Fruit fly (Drosophila melanogaster): ENCODE data around the gene verm.
A peak's percentile ranks its signal among the peaks of the same experiment; 100 is the strongest.

Gene verm

DNA sequence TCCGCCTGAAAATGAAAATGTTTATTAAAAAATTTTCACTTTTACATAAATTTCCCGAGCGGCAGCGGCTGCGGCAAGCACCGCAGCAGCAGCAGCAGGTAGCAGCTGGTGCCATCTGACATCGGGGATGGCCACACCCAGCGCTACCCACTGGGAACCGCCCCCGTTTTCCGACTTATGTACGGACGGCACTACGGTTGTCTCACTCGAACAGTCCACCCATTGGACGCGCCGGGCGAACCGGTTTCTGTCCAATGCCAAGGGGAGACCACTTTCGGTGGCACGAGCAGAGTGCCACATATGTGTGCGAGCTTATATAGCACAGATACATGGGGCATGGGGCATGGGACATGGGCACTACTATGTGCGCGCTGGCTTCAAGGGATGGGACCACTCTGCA is 12.2 kb downstream of the verm start (continued):
- TF ChIP-seq da (GFP tag; optimal IDR thresholded peaks at IDR 0.05) (peak; percentile 27), cas (GFP tag; IDR thresholded peaks at IDR 0.05) (no peak), hbn (GFP tag; IDR thresholded peaks at IDR 0.05; ENCODE audit: partially characterized antibody) (0 out of 2 replicates have a peak, but pooled peaks have one; percentile 21), cg (GFP tag; optimal IDR thresholded peaks at IDR 0.05) (peak; percentile 37), maf-S (GFP tag; optimal IDR thresholded peaks at IDR 0.05) (no peak), CG3407 (GFP tag; optimal IDR thresholded peaks at IDR 0.05) (no peak), HLH54F (GFP tag; optimal IDR thresholded peaks at IDR 0.05) (peak; percentile 8), dimm (GFP tag; IDR thresholded peaks at IDR 0.05) (no peak), h (optimal IDR thresholded peaks at IDR 0.05) (no peak), Atf3 (GFP tag; optimal IDR thresholded peaks at IDR 0.05) (no peak), CG17328 (GFP tag; IDR thresholded peaks at IDR 0.05) (no peak), CG6765 (GFP tag; optimal IDR thresholded peaks at IDR 0.05) (no peak), ind (GFP tag; optimal IDR thresholded peaks at IDR 0.05) (no peak), Dad (GFP tag; optimal IDR thresholded peaks at IDR 0.05) (no peak), Gsc (GFP tag; IDR thresholded peaks at IDR 0.05) (no peak), Dfd (GFP tag; optimal IDR thresholded peaks at IDR 0.05) (no peak), HLHmδ (GFP tag; optimal IDR thresholded peaks at IDR 0.05) (peak; percentile 20), Dip2 (GFP tag; IDR thresholded peaks at IDR 0.05) (no peak), CG10565 (GFP tag; optimal IDR thresholded peaks at IDR 0.05) (no peak), CG11560 (tag; IDR thresholded peaks at IDR 0.05) (no peak), sisA (GFP tag; IDR thresholded peaks at IDR 0.05) (no peak), CG9437 (GFP tag; optimal IDR thresholded peaks at IDR 0.05) (no peak), Lpt (GFP tag; optimal IDR thresholded peaks at IDR 0.05) (no peak), Kr (GFP tag; optimal IDR thresholded peaks at IDR 0.05) (no peak), Jarid2 (GFP tag; optimal IDR thresholded peaks at IDR 0.05) (peak; percentile 71), Optix (GFP tag; IDR thresholded peaks at IDR 0.05) (no peak), CG6791 (GFP tag; IDR thresholded peaks at IDR 0.05; ENCODE audit: partially characterized antibody) (no peak), pho (GFP tag; optimal IDR thresholded peaks at IDR 0.05) (no peak), Eip74EF (GFP tag; optimal IDR thresholded peaks at IDR 0.05) (no peak), Opbp (GFP tag; IDR thresholded peaks at IDR 0.05; ENCODE audit: partially characterized antibody) (peak; percentile 23; the same call in 1 of the 3 replicates), CG1647 (GFP tag; optimal IDR thresholded peaks at IDR 0.05) (no peak), CG4707 (GFP tag; optimal IDR thresholded peaks at IDR 0.05) (no peak), Med (GFP tag) (peak; percentile 4), CG1832 (GFP tag; optimal IDR thresholded peaks at IDR 0.05) (peak; percentile 85), Bgb (GFP tag; IDR thresholded peaks at IDR 0.05; ENCODE audit: partially characterized antibody) (peak; percentile 39), vvl (GFP tag; IDR thresholded peaks at IDR 0.05) (0 out of 2 replicates have a peak, but pooled peaks have one; percentile 12)

DNA sequence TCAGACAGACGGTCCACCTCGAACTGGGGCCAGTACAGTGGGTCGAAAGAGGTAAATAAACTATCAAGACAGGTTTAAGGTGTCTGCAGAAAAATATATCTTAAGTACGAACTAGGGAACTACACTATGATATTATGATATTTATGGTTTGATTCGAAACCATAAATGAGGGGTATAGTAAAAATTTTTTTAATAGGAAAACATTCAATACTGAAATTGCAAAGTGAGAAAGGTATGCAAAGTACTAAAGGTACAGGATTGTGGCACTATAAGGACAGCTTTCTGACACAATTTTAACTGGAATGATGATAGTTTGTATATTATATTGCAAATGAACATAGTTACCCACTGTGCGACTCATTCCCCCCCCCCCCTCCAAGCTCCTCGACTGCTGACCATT is 19.0 kb downstream of the verm start:
- TF ChIP-seq ham (GFP tag; IDR thresholded peaks at IDR 0.05) (peak; percentile 3; the same call in 1 of the 2 replicates), NFAT (GFP tag; IDR thresholded peaks at IDR 0.05) (no peak), nom (GFP tag; optimal IDR thresholded peaks at IDR 0.05) (peak; percentile 2), sens-2 (GFP tag; IDR thresholded peaks at IDR 0.05) (no peak), CG2116 (GFP tag; optimal IDR thresholded peaks at IDR 0.05) (no peak), Sox102F (GFP tag; optimal IDR thresholded peaks at IDR 0.05) (no peak), hb (GFP tag; IDR thresholded peaks at IDR 0.05; ENCODE audit: partially characterized antibody) (no peak), CG16863 (GFP tag; optimal IDR thresholded peaks at IDR 0.05) (no peak), kay (GFP tag; optimal IDR thresholded peaks at IDR 0.05) (no peak)

Measured in whole organism, embryonic.